Worm (Caenorhabditis elegans) whole organism, L4 larva: ENCODE measurements around the gene acs-22.

Source experiments
- D1046.2 ChIP-seq: fragments of 200-800 bp; sonication (Bioruptor generic); IDR thresholded peaks from 2 replicates; pipeline ENCODE4 v1.3.6; 2022; ENCODE audit warnings: missing genetic modification characterization, missing compliant biosample characterization
- F26F4.8 ChIP-seq: fragments of 200-800 bp; sonication (Bioruptor generic); conservative IDR thresholded peaks from 2 replicates; pipeline ENCODE4 v1.3.6; 2022; ENCODE audit warnings: missing genetic modification characterization, missing compliant biosample characterization
- R02D3.7 ChIP-seq: fragments of 150-350 bp; sonication (generic microtip); optimal IDR thresholded peaks from 3 replicates; lab custom pipeline; 2014; ENCODE audit warnings: missing biosample characterization, missing genetic modification characterization
- T20F7.1 ChIP-seq: fragments of 200-800 bp; sonication (Bioruptor generic); optimal IDR thresholded peaks from 2 replicates; lab custom pipeline; 2018; ENCODE audit warnings: mild to moderate bottlenecking, missing genetic modification characterization, missing compliant biosample characterization
- Y5F2A.4 ChIP-seq: fragments of 200-800 bp; sonication (Bioruptor generic); optimal IDR thresholded peaks from 2 replicates; lab custom pipeline; 2018; ENCODE audit warnings: mild to moderate bottlenecking, missing genetic modification characterization, missing compliant biosample characterization
- Y75B8A.6 ChIP-seq: fragments of 200-800 bp; sonication (Bioruptor generic); IDR thresholded peaks from 2 replicates; pipeline ENCODE4 v1.3.6; 2022; ENCODE audit warnings: missing genetic modification reagents, missing genetic modification characterization, missing compliant biosample characterization
- ZK337.2 ChIP-seq: fragments of 200-800 bp; sonication (Bioruptor generic); IDR thresholded peaks from 2 replicates; pipeline ENCODE4 v1.3.6; 2022; ENCODE audit warnings: missing genetic modification reagents, missing genetic modification characterization, missing compliant biosample characterization
- aha-1 ChIP-seq: fragments of 150-350 bp; peaks from one replicate; lab custom pipeline; 2014; ENCODE audit warnings: missing biosample characterization, missing genetic modification characterization
- aly-2 ChIP-seq: sonication (generic microtip); optimal IDR thresholded peaks from 2 replicates; lab custom pipeline; 2018; ENCODE audit warnings: missing biosample characterization, missing genetic modification characterization
- attf-4 ChIP-seq: sonication (generic microtip); optimal IDR thresholded peaks from 3 replicates; lab custom pipeline; 2017; ENCODE audit warnings: missing biosample characterization, missing genetic modification characterization
- ceh-32 ChIP-seq: sonication (generic microtip); optimal IDR thresholded peaks from 2 replicates; lab custom pipeline; 2016; ENCODE audit warnings: mild to moderate bottlenecking, missing genetic modification characterization, missing compliant biosample characterization; ENCODE audit not compliant: poor library complexity
- ceh-44 ChIP-seq: fragments of 200-800 bp; sonication (Bioruptor generic); IDR thresholded peaks from 2 replicates; pipeline ENCODE4 v1.3.6; 2022; ENCODE audit warnings: missing genetic modification reagents, missing genetic modification characterization, missing compliant biosample characterization
- daf-12 ChIP-seq: fragments of 150-350 bp; optimal IDR thresholded peaks from 2 replicates; lab custom pipeline; 2014; ENCODE audit warnings: missing biosample characterization, missing genetic modification reagents, missing genetic modification characterization
- daf-19 ChIP-seq: fragments of 200-800 bp; sonication (Bioruptor generic); conservative IDR thresholded peaks from 2 replicates; pipeline ENCODE4 v1.3.6; 2022; ENCODE audit warnings: missing genetic modification characterization, missing compliant biosample characterization
- daf-8 ChIP-seq: fragments of 200-800 bp; sonication (Bioruptor generic); IDR thresholded peaks from 2 replicates; pipeline ENCODE4 v1.3.6; 2022; ENCODE audit warnings: missing genetic modification characterization, missing compliant biosample characterization
- dmd-8 ChIP-seq: fragments of 200-800 bp; sonication (Bioruptor generic); IDR thresholded peaks from 2 replicates; pipeline ENCODE4 v1.3.6; 2022; ENCODE audit warnings: missing genetic modification characterization, missing compliant biosample characterization
- dpl-1 ChIP-seq: fragments of 150-350 bp; optimal IDR thresholded peaks from 2 replicates; lab custom pipeline; 2014; ENCODE audit warnings: missing biosample characterization, missing genetic modification reagents, missing genetic modification characterization
- duxl-1 ChIP-seq: sonication (generic microtip); optimal IDR thresholded peaks from 2 replicates; lab custom pipeline; 2016; ENCODE audit warnings: mild to moderate bottlenecking, missing genetic modification characterization, moderate library complexity, missing compliant biosample characterization; ENCODE audit not compliant: poor library complexity
- dve-1 ChIP-seq: sonication (generic microtip); optimal IDR thresholded peaks from 2 replicates; lab custom pipeline; 2017; ENCODE audit warnings: antibody characterized with exemption, mild to moderate bottlenecking, missing genetic modification characterization, missing compliant biosample characterization; ENCODE audit not compliant: insufficient read depth
- egl-43 ChIP-seq: fragments of 200-800 bp; sonication (Bioruptor generic); IDR thresholded peaks from 2 replicates; pipeline ENCODE4 v1.3.6; 2022; ENCODE audit warnings: missing genetic modification reagents, missing genetic modification characterization, missing compliant biosample characterization
- fkh-10 ChIP-seq: fragments of 150-350 bp; optimal IDR thresholded peaks from 2 replicates; lab custom pipeline; 2014; ENCODE audit warnings: missing biosample characterization, missing genetic modification reagents, missing genetic modification characterization
- hlh-30 ChIP-seq: sonication (generic microtip); optimal IDR thresholded peaks from 2 replicates; lab custom pipeline; 2017; ENCODE audit warnings: antibody characterized with exemption, mild to moderate bottlenecking, missing genetic modification characterization, missing compliant biosample characterization; ENCODE audit not compliant: insufficient read depth
- lim-7 ChIP-seq: fragments of 200-800 bp; sonication (Bioruptor generic); IDR thresholded peaks from 2 replicates; pipeline ENCODE4 v1.3.6; 2022; ENCODE audit warnings: missing genetic modification characterization, missing compliant biosample characterization
- lin-13 ChIP-seq: fragments of 150-350 bp; optimal IDR thresholded peaks from 2 replicates; lab custom pipeline; 2014; ENCODE audit warnings: missing biosample characterization, missing genetic modification reagents, missing genetic modification characterization
- lsy-2 ChIP-seq, 2 experiments: fragments of 150-350 bp in 1 of 2; sonication (generic microtip) in 1 of 2; optimal IDR thresholded peaks; 2 replicates each; lab custom pipeline; 2014 to 2017; ENCODE audit warnings: missing biosample characterization in 2 of 2, missing genetic modification characterization in 2 of 2
- madf-5 ChIP-seq, 2 experiments: fragments of 200-800 bp; sonication (Bioruptor generic); IDR thresholded peaks; 2 replicates each; pipeline ENCODE4 v1.3.6; 2022; ENCODE audit warnings: missing compliant biosample characterization in 2 of 2, missing genetic modification characterization in 2 of 2
- mdl-1 ChIP-seq, 2 experiments: fragments of 150-350 bp in 1 of 2; sonication (generic microtip) in 1 of 2; optimal IDR thresholded peaks; 2 replicates each; lab custom pipeline; 2014 to 2017; ENCODE audit warnings: missing biosample characterization in 2 of 2, missing genetic modification characterization in 2 of 2
- mdt-29 ChIP-seq: fragments of 200-800 bp; sonication (Bioruptor generic); IDR thresholded peaks from 2 replicates; pipeline ENCODE4 v1.3.6; 2022; ENCODE audit warnings: missing genetic modification reagents, missing genetic modification characterization, missing compliant biosample characterization
- mep-1 ChIP-seq: fragments of 150-350 bp; sonication (generic microtip); optimal IDR thresholded peaks from 3 replicates; lab custom pipeline; 2014; ENCODE audit warnings: missing biosample characterization, missing genetic modification characterization
- mxl-2 ChIP-seq: fragments of 200-800 bp; sonication (Bioruptor generic); conservative IDR thresholded peaks from 2 replicates; pipeline ENCODE4 v1.3.6; 2022; ENCODE audit warnings: missing genetic modification reagents, missing genetic modification characterization, missing compliant biosample characterization
- mxl-3 ChIP-seq: fragments of 200-800 bp; sonication (Bioruptor generic); optimal IDR thresholded peaks from 2 replicates; lab custom pipeline; 2018; ENCODE audit warnings: mild to moderate bottlenecking, missing genetic modification characterization, missing compliant biosample characterization
- nhr-41 ChIP-seq: fragments of 200-800 bp; sonication (Bioruptor generic); IDR thresholded peaks from 2 replicates; pipeline ENCODE4 v1.3.6; 2022; ENCODE audit warnings: missing genetic modification reagents, missing genetic modification characterization, missing compliant biosample characterization
- nhr-48 ChIP-seq: sonication (generic microtip); optimal IDR thresholded peaks from 2 replicates; lab custom pipeline; 2016; ENCODE audit warnings: mild to moderate bottlenecking, missing genetic modification characterization, missing compliant biosample characterization
- nhr-6 ChIP-seq: fragments of 150-350 bp; optimal IDR thresholded peaks from 2 replicates; lab custom pipeline; 2014; ENCODE audit warnings: missing biosample characterization, missing genetic modification characterization
- nhr-76 ChIP-seq: fragments of 150-350 bp; optimal IDR thresholded peaks from 2 replicates; lab custom pipeline; 2014; ENCODE audit warnings: missing biosample characterization, missing genetic modification characterization
- nhr-77 ChIP-seq: fragments of 150-350 bp; optimal IDR thresholded peaks from 2 replicates; lab custom pipeline; 2014; ENCODE audit warnings: missing biosample characterization, missing genetic modification characterization
- php-3 ChIP-seq: fragments of 200-800 bp; sonication (Bioruptor generic); IDR thresholded peaks from 2 replicates; pipeline ENCODE4 v1.3.6; 2022; ENCODE audit warnings: missing genetic modification reagents, missing genetic modification characterization, missing compliant biosample characterization
- set-16 ChIP-seq: fragments of 200-800 bp; sonication (Bioruptor generic); IDR thresholded peaks from 2 replicates; pipeline ENCODE4 v1.3.6; 2022; ENCODE audit warnings: missing genetic modification reagents, missing genetic modification characterization, missing compliant biosample characterization
- skn-1 ChIP-seq: fragments of 150-350 bp; optimal IDR thresholded peaks from 2 replicates; lab custom pipeline; 2014; ENCODE audit warnings: missing biosample characterization, missing genetic modification characterization
- snpc-1.2 ChIP-seq: fragments of 200-800 bp; sonication (Bioruptor generic); IDR thresholded peaks from 2 replicates; pipeline ENCODE4 v1.3.6; 2022; ENCODE audit warnings: missing genetic modification reagents, missing genetic modification characterization, missing compliant biosample characterization
- spr-1 ChIP-seq: sonication (generic microtip); optimal IDR thresholded peaks from 2 replicates; lab custom pipeline; 2016; ENCODE audit warnings: mild to moderate bottlenecking, missing genetic modification characterization, missing compliant biosample characterization
- spr-3 ChIP-seq: fragments of 200-800 bp; sonication (Bioruptor generic); optimal IDR thresholded peaks from 2 replicates; lab custom pipeline; 2018; ENCODE audit warnings: mild to moderate bottlenecking, missing genetic modification characterization, missing compliant biosample characterization
- unc-62 ChIP-seq, 3 experiments: fragments of 150-350 bp in 1 of 3; sonication (generic microtip); optimal IDR thresholded peaks in 2 of 3; peaks in 1 of 3; 1 replicate in 1 of 3; 2 replicates in 2 of 3; lab custom pipeline; 2014 to 2017; ENCODE audit warnings: missing biosample characterization in 3 of 3, missing genetic modification characterization in 3 of 3, missing genetic modification reagents in 3 of 3, missing genotype in 1 of 3
- vab-7 ChIP-seq: fragments of 200-800 bp; sonication (Bioruptor generic); IDR thresholded peaks from 2 replicates; pipeline ENCODE4 v1.3.6; 2022; ENCODE audit warnings: missing genetic modification reagents, missing genetic modification characterization, missing compliant biosample characterization
- zag-1 ChIP-seq: fragments of 150-350 bp; optimal IDR thresholded peaks from 2 replicates; lab custom pipeline; 2014; ENCODE audit warnings: missing biosample characterization, missing genetic modification characterization
- zip-11 ChIP-seq: fragments of 200-800 bp; sonication (Bioruptor generic); IDR thresholded peaks from 2 replicates; pipeline ENCODE4 v1.3.6; 2022; ENCODE audit warnings: missing genetic modification characterization, missing compliant biosample characterization

Gene acs-22

DNA sequence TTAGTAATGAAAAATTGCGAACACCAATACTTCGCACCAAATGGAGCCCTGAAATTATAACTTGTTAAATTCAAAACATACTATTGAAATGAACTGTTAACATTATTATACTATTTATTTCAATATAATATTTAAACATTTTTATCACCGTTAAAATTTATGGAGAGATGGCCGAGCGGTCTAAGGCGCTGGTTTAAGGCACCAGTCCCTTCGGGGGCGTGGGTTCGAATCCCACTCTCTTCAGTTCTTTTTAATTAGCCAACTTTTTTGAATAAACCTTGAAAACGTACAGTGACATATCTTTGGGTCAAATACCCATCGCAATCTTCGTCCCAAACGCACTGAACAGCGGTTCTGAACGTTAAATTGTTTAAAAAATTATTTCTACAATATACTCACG, 8.4 kb downstream of the acs-22 start (continued):
- TF ChIP-seq vab-7, result peak; percentile 58; the same call in 1 of the 2 replicates
- TF ChIP-seq zag-1 (tag; lab: Kevin White, UChicago), result no peak
- TF ChIP-seq nhr-48, result peak; percentile 19
- no peak for TF ChIP-seq attf-4
- TF ChIP-seq mep-1 (tag; lab: Kevin White, UChicago), result no peak
- TF ChIP-seq nhr-6 (tag; lab: Kevin White, UChicago), result no peak
- no peak for TF ChIP-seq mxl-3 (GFP tag; lab: Kevin White, UChicago)
- no peak for TF ChIP-seq R02D3.7
- peak; percentile 51; the same call in 1 of the 2 replicates for TF ChIP-seq ceh-44
- no peak for TF ChIP-seq T20F7.1 (GFP tag; lab: Kevin White, UChicago)
- TF ChIP-seq dpl-1 (GFP tag; lab: Kevin White, UChicago), result no peak
- peak; percentile 69; the same call in 1 of the 2 replicates for TF ChIP-seq D1046.2
- no peak for TF ChIP-seq spr-1 (tag; lab: Kevin White, UChicago)
- TF ChIP-seq lin-13, result no peak
- TF ChIP-seq unc-62 (GFP tag; optimal IDR thresholded peaks at IDR 0.05 in 1 of 2; lab: Kevin White, UChicago), result no peak
- TF ChIP-seq unc-62 (tag; optimal IDR thresholded peaks at IDR 0.05; lab: Kevin White, UChicago), result no peak

DNA sequence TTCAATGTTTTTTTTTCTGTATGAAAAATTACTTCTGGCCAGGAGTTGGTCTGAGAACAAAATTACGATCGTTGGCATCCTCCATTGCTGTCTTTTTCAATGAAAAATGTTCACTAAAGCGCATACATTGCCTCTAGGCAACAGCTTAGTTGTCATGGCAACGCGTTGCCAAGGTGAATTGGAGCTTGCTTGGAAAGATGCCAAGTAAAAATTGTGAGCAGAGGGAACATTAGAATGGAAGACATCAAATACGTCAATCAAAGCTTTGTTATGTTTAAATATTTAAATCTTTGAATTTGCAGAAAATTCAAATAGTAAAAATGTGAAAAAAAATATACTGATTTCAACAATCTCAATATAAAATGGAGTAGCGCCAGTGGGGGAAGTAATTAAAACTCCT, 9.1 kb downstream of the acs-22 start, which contains the start of gene dylt-2:
TSS of gene dylt-2 (minus strand) at position 101 of the 400 bp plus-strand sequence.
- TF ChIP-seq set-16 (GFP tag; lab: Robert Waterston, UW), result no peak
- TF ChIP-seq aha-1 (tag; lab: Kevin White, UChicago), result peak; percentile 73
- TF ChIP-seq zag-1 (tag; lab: Kevin White, UChicago), result no peak

DNA sequence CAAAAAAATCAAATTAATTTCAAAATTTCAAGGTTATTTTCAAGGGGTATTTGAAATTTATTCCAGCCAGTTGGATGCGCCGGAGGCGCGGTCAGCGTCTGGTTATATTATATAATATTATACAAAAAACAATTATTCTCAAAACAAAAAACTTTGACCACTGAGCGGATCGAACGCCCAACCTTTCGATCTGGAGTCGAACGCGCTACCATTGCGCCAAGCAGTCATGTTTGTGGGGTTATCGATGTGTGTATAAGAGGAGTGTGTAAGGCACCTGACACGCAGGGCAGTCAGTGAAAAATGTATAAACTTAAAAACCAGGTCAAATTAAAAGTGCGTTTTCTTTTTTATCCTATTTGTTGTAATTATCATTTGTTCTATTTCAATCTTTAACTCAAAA, 13.1 kb downstream of the acs-22 start:
- TF ChIP-seq daf-19 (GFP tag; lab: Robert Waterston, UW) (0 out of 2 replicates have a peak, but pooled peaks have one; percentile 32), madf-5 (GFP tag; IDR thresholded peaks at IDR 0.05; lab: Robert Waterston, UW) (peak; percentile 43 to 57; a peak in 1 of 4 replicates), daf-12 (tag; lab: Kevin White, UChicago) (no peak), nhr-41 (GFP tag; lab: Robert Waterston, UW) (no peak), ZK337.2 (no peak), zip-11 (GFP tag; lab: Robert Waterston, UW) (no peak), daf-8 (no peak), duxl-1 (tag; lab: Kevin White, UChicago) (no peak), snpc-1.2 (GFP tag; lab: Robert Waterston, UW) (peak; percentile 79), mxl-3 (GFP tag; lab: Kevin White, UChicago) (no peak), ceh-32 (tag; lab: Kevin White, UChicago) (no peak), mdt-29 (GFP tag; lab: Robert Waterston, UW) (no peak), set-16 (GFP tag; lab: Robert Waterston, UW) (no peak), dve-1 (tag; lab: Kevin White, UChicago) (peak; percentile 33), unc-62 (GFP tag; optimal IDR thresholded peaks at IDR 0.05 in 1 of 2; lab: Kevin White, UChicago) (no peak), unc-62 (tag; optimal IDR thresholded peaks at IDR 0.05; lab: Kevin White, UChicago) (no peak), mep-1 (tag; lab: Kevin White, UChicago) (peak; percentile 3), egl-43 (peak; percentile 83), aha-1 (tag; lab: Kevin White, UChicago) (no peak), F26F4.8 (GFP tag; lab: Robert Waterston, UW) (0 out of 2 replicates have a peak, but pooled peaks have one; percentile 40), ceh-44 (no peak), Y75B8A.6 (GFP tag; lab: Robert Waterston, UW) (no peak), nhr-76 (tag; lab: Kevin White, UChicago) (no peak), nhr-77 (tag; lab: Kevin White, UChicago) (no peak), lim-7 (GFP tag; lab: Robert Waterston, UW) (peak; percentile 76; the same call in 1 of the 2 replicates), aly-2 (tag; lab: Kevin White, UChicago) (no peak), Y5F2A.4 (GFP tag; lab: Kevin White, UChicago) (no peak), mxl-2 (no peak), php-3 (GFP tag; lab: Robert Waterston, UW) (no peak), zag-1 (tag; lab: Kevin White, UChicago) (no peak), skn-1 (tag; lab: Kevin White, UChicago) (no peak), lsy-2 (tag; optimal IDR thresholded peaks at IDR 0.05; lab: Kevin White, UChicago) (peak in 1 of 2 experiments; percentile 10), T20F7.1 (GFP tag; lab: Kevin White, UChicago) (no peak), D1046.2 (no peak), mdl-1 (tag; optimal IDR thresholded peaks at IDR 0.05; lab: Kevin White, UChicago) (no peak), fkh-10 (GFP tag; lab: Kevin White, UChicago) (no peak), spr-3 (GFP tag; lab: Kevin White, UChicago) (no peak), hlh-30 (no peak), dmd-8 (GFP tag; lab: Robert Waterston, UW) (peak; percentile 73)
